Fruit fly (Drosophila melanogaster) whole organism, embryonic: ENCODE measurements around the gene mts.

ENCODE experiments used
- Abd-B ChIP-seq: fragments of 200-800 bp; sonication (Bioruptor generic); optimal IDR thresholded peaks from 2 replicates; lab custom pipeline; 2018; ENCODE audit warnings: missing biosample characterization, mild to moderate bottlenecking, missing genetic modification characterization, moderate library complexity
- Asciz ChIP-seq: fragments of 200-800 bp; sonication (Bioruptor generic); optimal IDR thresholded peaks from 2 replicates; lab custom pipeline; 2017; ENCODE audit warnings: missing biosample characterization, mild to moderate bottlenecking, missing genetic modification characterization, missing genetic modification reagents
- Atf3 ChIP-seq: fragments of 200-800 bp; sonication (Bioruptor generic); optimal IDR thresholded peaks from 3 replicates; lab custom pipeline; 2016; ENCODE audit warnings: missing biosample characterization, missing genetic modification characterization
- B-H2 ChIP-seq: fragments of 200-800 bp; sonication (Bioruptor generic); optimal IDR thresholded peaks from 2 replicates; lab custom pipeline; 2018; ENCODE audit warnings: missing biosample characterization, mild to moderate bottlenecking, missing genetic modification characterization
- CG10462 ChIP-seq: fragments of 200-800 bp; sonication (Bioruptor generic); optimal IDR thresholded peaks from 2 replicates; lab custom pipeline; 2016; ENCODE audit warnings: missing biosample characterization, missing genetic modification characterization
- CG14710 ChIP-seq: fragments of 200-800 bp; sonication (Bioruptor generic); optimal IDR thresholded peaks from 3 replicates; lab custom pipeline; 2019; ENCODE audit warnings: missing biosample characterization, mild to moderate bottlenecking, missing genetic modification characterization, moderate library complexity
- CG15011 ChIP-seq: fragments of 200-800 bp; sonication (Bioruptor generic); optimal IDR thresholded peaks from 3 replicates; lab custom pipeline; 2018; ENCODE audit warnings: missing biosample characterization, mild to moderate bottlenecking, missing genetic modification characterization
- CG16813 ChIP-seq: fragments of 200-800 bp; sonication (Bioruptor generic); IDR thresholded peaks from 3 replicates; pipeline ENCODE4 v1.3.6; 2022; ENCODE audit warnings: missing biosample characterization, missing genetic modification characterization; ENCODE audit not compliant: partially characterized antibody
- CG17328 ChIP-seq: fragments of 200-800 bp; sonication (Bioruptor generic); IDR thresholded peaks from 2 replicates; pipeline ENCODE4 v1.3.6; 2022; ENCODE audit warnings: missing biosample characterization, missing genetic modification characterization
- CG2199 ChIP-seq: fragments of 200-800 bp; sonication (Bioruptor generic); IDR thresholded peaks from 3 replicates; pipeline ENCODE4 v1.3.6; 2022; ENCODE audit warnings: missing biosample characterization, missing genetic modification characterization
- CG31388 ChIP-seq: fragments of 200-800 bp; sonication (Bioruptor generic); optimal IDR thresholded peaks from 2 replicates; lab custom pipeline; 2016; ENCODE audit warnings: missing biosample characterization, missing genetic modification characterization
- CG4328 ChIP-seq: fragments of 200-800 bp; sonication (Bioruptor generic); optimal IDR thresholded peaks from 3 replicates; lab custom pipeline; 2017; ENCODE audit warnings: missing biosample characterization, missing genetic modification reagents, missing genetic modification characterization
- CG4424 ChIP-seq: fragments of 200-800 bp; sonication (Bioruptor generic); optimal IDR thresholded peaks from 3 replicates; lab custom pipeline; 2016; ENCODE audit warnings: missing biosample characterization, missing genetic modification characterization
- CG6272 ChIP-seq: fragments of 200-800 bp; sonication (Bioruptor generic); IDR thresholded peaks from 2 replicates; pipeline ENCODE4 v1.3.6; 2022; ENCODE audit warnings: missing biosample characterization, missing genetic modification characterization
- CG6854 ChIP-seq: fragments of 200-800 bp; sonication (Bioruptor generic); optimal IDR thresholded peaks from 3 replicates; lab custom pipeline; 2017; ENCODE audit warnings: missing biosample characterization, mild to moderate bottlenecking, missing genetic modification characterization
- CG7963 ChIP-seq: fragments of 200-800 bp; sonication (Bioruptor generic); IDR thresholded peaks from 3 replicates; pipeline ENCODE4 v1.3.6; 2022; ENCODE audit warnings: missing biosample characterization, missing genetic modification characterization; ENCODE audit not compliant: partially characterized antibody
- CG8388 ChIP-seq: fragments of 200-800 bp; sonication (Bioruptor generic); optimal IDR thresholded peaks from 2 replicates; lab custom pipeline; 2019; ENCODE audit warnings: missing biosample characterization, mild to moderate bottlenecking, missing genetic modification characterization, moderate library complexity
- CHES-1-like ChIP-seq: fragments of 200-800 bp; sonication (Bioruptor generic); optimal IDR thresholded peaks from 2 replicates; lab custom pipeline; 2016; ENCODE audit warnings: missing biosample characterization, missing genetic modification characterization
- CrebB ChIP-seq: fragments of 200-800 bp; sonication (Bioruptor generic); optimal IDR thresholded peaks from 3 replicates; lab custom pipeline; 2018; ENCODE audit warnings: missing biosample characterization, mild to moderate bottlenecking, missing genetic modification characterization
- Dek ChIP-seq: fragments of 200-800 bp; sonication (Bioruptor generic); optimal IDR thresholded peaks from 3 replicates; lab custom pipeline; 2019; ENCODE audit warnings: missing biosample characterization, mild to moderate bottlenecking, missing genetic modification characterization, moderate library complexity
- Dip3 ChIP-seq: fragments of 200-800 bp; sonication (Bioruptor generic); optimal IDR thresholded peaks from 3 replicates; lab custom pipeline; 2016; ENCODE audit warnings: missing biosample characterization, missing genetic modification characterization
- Drgx ChIP-seq: fragments of 200-800 bp; sonication (Bioruptor generic); IDR thresholded peaks from 2 replicates; pipeline ENCODE4 v1.3.6; 2022; ENCODE audit warnings: missing biosample characterization, missing genetic modification characterization
- ERR ChIP-seq: fragments of 200-800 bp; sonication (Bioruptor generic); optimal IDR thresholded peaks from 2 replicates; lab custom pipeline; 2016; ENCODE audit warnings: missing biosample characterization, missing genetic modification characterization
- Gsc ChIP-seq: fragments of 200-800 bp; sonication (Bioruptor generic); IDR thresholded peaks from 2 replicates; pipeline ENCODE4 v1.3.6; 2022; ENCODE audit warnings: missing biosample characterization, missing genetic modification characterization
- Hand ChIP-seq: fragments of 200-800 bp; sonication (Bioruptor generic); optimal IDR thresholded peaks from 2 replicates; lab custom pipeline; 2017; ENCODE audit warnings: mild to moderate bottlenecking, missing biosample characterization, missing genetic modification reagents, missing genetic modification characterization
- Hmx ChIP-seq: fragments of 200-800 bp; sonication (Bioruptor generic); optimal IDR thresholded peaks from 2 replicates; lab custom pipeline; 2016; ENCODE audit warnings: missing biosample characterization, missing genetic modification characterization
- Nf-YB ChIP-seq: fragments of 200-800 bp; sonication (Bioruptor generic); optimal IDR thresholded peaks from 3 replicates; lab custom pipeline; 2019; ENCODE audit warnings: missing biosample characterization, mild to moderate bottlenecking, missing genetic modification characterization, moderate library complexity
- Sin3A ChIP-seq: fragments of >200 bp; optimal IDR thresholded peaks from 2 replicates; lab custom pipeline; 2018
- Six4 ChIP-seq: fragments of 200-800 bp; sonication (Bioruptor generic); optimal IDR thresholded peaks from 2 replicates; lab custom pipeline; 2016; ENCODE audit warnings: missing biosample characterization, missing genetic modification characterization
- Sry-β ChIP-seq: fragments of 200-800 bp; sonication (Bioruptor generic); optimal IDR thresholded peaks from 2 replicates; lab custom pipeline; 2018; ENCODE audit warnings: missing biosample characterization, mild to moderate bottlenecking, missing genetic modification characterization, moderate library complexity
- Trl ChIP-seq, 3 experiments: fragments of >200 bp in 2 of 3; fragments of 200-800 bp in 1 of 3; sonication (Bioruptor generic) in 1 of 3; optimal IDR thresholded peaks; 2 replicates in 1 of 3; 3 replicates in 2 of 3; lab custom pipeline; 2016 to 2017; ENCODE audit warnings: missing biosample characterization in 1 of 3, missing genetic modification characterization in 1 of 3
- Xbp1 ChIP-seq: fragments of 200-800 bp; sonication (Bioruptor generic); optimal IDR thresholded peaks from 3 replicates; lab custom pipeline; 2016; ENCODE audit warnings: missing biosample characterization, mild to moderate bottlenecking, missing genetic modification characterization
- ab ChIP-seq: fragments of 200-800 bp; sonication (Bioruptor generic); optimal IDR thresholded peaks from 2 replicates; lab custom pipeline; 2016; ENCODE audit warnings: missing biosample characterization, missing genetic modification characterization
- aop ChIP-seq: fragments of 200-800 bp; sonication (Bioruptor generic); IDR thresholded peaks from 2 replicates; pipeline ENCODE4 v1.3.6; 2022; ENCODE audit warnings: missing biosample characterization, missing genetic modification characterization
- ara ChIP-seq: fragments of 200-800 bp; sonication (Bioruptor generic); IDR thresholded peaks from 2 replicates; pipeline ENCODE4 v1.3.6; 2022; ENCODE audit warnings: missing biosample characterization, missing genetic modification characterization
- ash1 ChIP-seq: fragments of 200-800 bp; sonication (Bioruptor generic); optimal IDR thresholded peaks from 2 replicates; lab custom pipeline; 2018; ENCODE audit warnings: missing biosample characterization, mild to moderate bottlenecking, missing genetic modification characterization
- chn ChIP-seq: fragments of 200-800 bp; sonication (Bioruptor generic); optimal IDR thresholded peaks from 2 replicates; lab custom pipeline; 2016; ENCODE audit warnings: missing biosample characterization, missing genetic modification characterization
- crc ChIP-seq: fragments of 200-800 bp; sonication (Bioruptor generic); optimal IDR thresholded peaks from 2 replicates; lab custom pipeline; 2016; ENCODE audit warnings: missing biosample characterization, missing genetic modification characterization
- crol ChIP-seq: fragments of 200-800 bp; sonication (Bioruptor generic); IDR thresholded peaks from 2 replicates; pipeline ENCODE4 v1.3.6; 2022; ENCODE audit warnings: missing biosample characterization, missing genetic modification characterization
- disco-r ChIP-seq: fragments of 200-800 bp; sonication (Bioruptor generic); optimal IDR thresholded peaks from 2 replicates; lab custom pipeline; 2016; ENCODE audit warnings: missing biosample characterization, missing genetic modification characterization
- dm ChIP-seq: fragments of 200-800 bp; sonication (Bioruptor generic); optimal IDR thresholded peaks from 3 replicates; lab custom pipeline; 2016; ENCODE audit warnings: missing biosample characterization, missing genetic modification characterization
- en ChIP-seq: fragments of 200-800 bp; sonication (Bioruptor generic); optimal IDR thresholded peaks from 2 replicates; lab custom pipeline; 2016; ENCODE audit warnings: missing biosample characterization, missing genetic modification characterization
- grn ChIP-seq: fragments of 200-800 bp; sonication (Bioruptor generic); optimal IDR thresholded peaks from 3 replicates; lab custom pipeline; 2017; ENCODE audit warnings: missing biosample characterization, missing genetic modification characterization
- hth ChIP-seq: fragments of >200 bp; optimal IDR thresholded peaks from 2 replicates; lab custom pipeline; 2017; ENCODE audit warnings: inconsistent platforms
- nom ChIP-seq: fragments of 200-800 bp; sonication (Bioruptor generic); optimal IDR thresholded peaks from 2 replicates; lab custom pipeline; 2017; ENCODE audit warnings: missing biosample characterization, missing genetic modification characterization, mild to moderate bottlenecking, moderate library complexity, missing genetic modification reagents
- oc ChIP-seq: fragments of 200-800 bp; sonication (Bioruptor generic); optimal IDR thresholded peaks from 2 replicates; lab custom pipeline; 2018; ENCODE audit warnings: missing biosample characterization, mild to moderate bottlenecking, missing genetic modification characterization, moderate library complexity
- pb ChIP-seq: fragments of 200-800 bp; sonication (Bioruptor generic); optimal IDR thresholded peaks from 3 replicates; lab custom pipeline; 2016; ENCODE audit warnings: missing biosample characterization, missing genetic modification characterization
- phol ChIP-seq: fragments of 200-800 bp; sonication (Bioruptor generic); optimal IDR thresholded peaks from 3 replicates; lab custom pipeline; 2018; ENCODE audit warnings: missing biosample characterization, mild to moderate bottlenecking, missing genetic modification characterization, moderate library complexity
- pros ChIP-seq: fragments of 200-800 bp; sonication (Bioruptor generic); optimal IDR thresholded peaks from 3 replicates; lab custom pipeline; 2019; ENCODE audit warnings: missing biosample characterization, mild to moderate bottlenecking, missing genetic modification characterization, moderate library complexity
- scrt ChIP-seq: fragments of 200-800 bp; sonication (Bioruptor generic); optimal IDR thresholded peaks from 2 replicates; lab custom pipeline; 2018; ENCODE audit warnings: missing biosample characterization, mild to moderate bottlenecking, missing genetic modification characterization, moderate library complexity
- so ChIP-seq: fragments of 200-800 bp; sonication (Bioruptor generic); IDR thresholded peaks from 3 replicates; pipeline ENCODE4 v1.3.6; 2022; ENCODE audit warnings: missing biosample characterization, missing genetic modification characterization
- zfh1 ChIP-seq: fragments of 200-800 bp; sonication (Bioruptor generic); IDR thresholded peaks from 3 replicates; pipeline ENCODE4 v1.3.6; 2022; ENCODE audit warnings: missing biosample characterization, missing genetic modification characterization

The mts gene

dm6 chr2L:7813357-7813756 lies 14.1 kb upstream of the mts start (continued):
- no peak for TF ChIP-seq Drgx (GFP tag; lab: Robert Waterston, UW)
- TF ChIP-seq pb (GFP tag; lab: Kevin White, UChicago): no peak
- peak; percentile 53 for TF ChIP-seq scrt (GFP tag; lab: Kevin White, UChicago)
- no peak for TF ChIP-seq pros
- TF ChIP-seq Gsc (GFP tag; lab: Robert Waterston, UW): no peak
- no peak for TF ChIP-seq ab
- no peak for TF ChIP-seq CG4424 (GFP tag; lab: Kevin White, UChicago)
- no peak for TF ChIP-seq Abd-B (GFP tag; lab: Kevin White, UChicago)
- TF ChIP-seq B-H2 (GFP tag; lab: Kevin White, UChicago): peak; percentile 69
- no peak for TF ChIP-seq Trl (optimal IDR thresholded peaks at IDR 0.05; lab: Kevin White, UChicago)
- no peak for TF ChIP-seq Trl (GFP tag; optimal IDR thresholded peaks at IDR 0.05; lab: Kevin White, UChicago)
- TF ChIP-seq aop (GFP tag; lab: Robert Waterston, UW): no peak
- no peak for TF ChIP-seq phol (tag; lab: Kevin White, UChicago)
- peak; percentile 56; the same call in 1 of the 2 replicates for TF ChIP-seq ara (GFP tag; lab: Robert Waterston, UW)
- TF ChIP-seq CG2199 (GFP tag; lab: Robert Waterston, UW): no peak
- no peak for TF ChIP-seq CG10462 (GFP tag; lab: Kevin White, UChicago)
- peak; percentile 33 for TF ChIP-seq CG6854
- TF ChIP-seq CG8388 (GFP tag; lab: Kevin White, UChicago): no peak
- TF ChIP-seq oc: no peak
- peak; percentile 51 for TF ChIP-seq grn
- TF ChIP-seq zfh1 (GFP tag; lab: Robert Waterston, UW): no peak
- TF ChIP-seq en (GFP tag; lab: Kevin White, UChicago): no peak
- peak; percentile 48 for TF ChIP-seq CG15011 (GFP tag; lab: Kevin White, UChicago)
- TF ChIP-seq Dip3 (GFP tag; lab: Kevin White, UChicago): peak; percentile 38
- peak; percentile 49 for TF ChIP-seq CG14710 (tag; lab: Kevin White, UChicago)
- no peak for TF ChIP-seq Sin3A (lab: Kevin White, UChicago)
- no peak for TF ChIP-seq hth (lab: Kevin White, UChicago)
- TF ChIP-seq crc (GFP tag; lab: Kevin White, UChicago): peak; percentile 3
- TF ChIP-seq Hmx: no peak
- no peak for TF ChIP-seq ERR (GFP tag; lab: Kevin White, UChicago)
- TF ChIP-seq ash1: peak; percentile 56
- TF ChIP-seq Nf-YB (GFP tag; lab: Kevin White, UChicago): no peak
- no peak for TF ChIP-seq Six4 (GFP tag; lab: Kevin White, UChicago)
- TF ChIP-seq Hand: peak; percentile 2
- no peak for TF ChIP-seq CG7963 (GFP tag; lab: Robert Waterston, UW)
- TF ChIP-seq CHES-1-like (GFP tag; lab: Kevin White, UChicago): no peak
- no peak for TF ChIP-seq Atf3 (GFP tag; lab: Kevin White, UChicago)
- peak; percentile 72 for TF ChIP-seq Asciz (GFP tag; lab: Kevin White, UChicago)
- no peak for TF ChIP-seq crol (GFP tag; lab: Robert Waterston, UW)
- TF ChIP-seq CG6272 (GFP tag; lab: Robert Waterston, UW): no peak
- peak; percentile 51 for TF ChIP-seq Dek (tag; lab: Kevin White, UChicago)
- TF ChIP-seq Xbp1 (GFP tag; lab: Kevin White, UChicago): no peak
- TF ChIP-seq Sry-β: peak; percentile 12
- peak; percentile 50 for TF ChIP-seq CrebB (tag; lab: Kevin White, UChicago)
- no peak for TF ChIP-seq disco-r (GFP tag; lab: Kevin White, UChicago)
- no peak for TF ChIP-seq chn (GFP tag; lab: Kevin White, UChicago)
- no peak for TF ChIP-seq CG17328 (GFP tag; lab: Robert Waterston, UW)
- TF ChIP-seq CG4328: peak; percentile 85
- no peak for TF ChIP-seq CG31388
- no peak for TF ChIP-seq so
- TF ChIP-seq dm (GFP tag; lab: Kevin White, UChicago): peak; percentile 31
- no peak for TF ChIP-seq CG16813
- TF ChIP-seq nom: no peak
